Fruit fly (Drosophila melanogaster) whole organism, embryonic: Measurements from ENCODE around the gene CG12609.
A peak's percentile ranks its signal among the peaks of the same experiment; 100 is the strongest.

Experiments
- ATbp ChIP-seq: fragments of 200-800 bp; sonication (Bioruptor generic); optimal IDR thresholded peaks from 2 replicates; lab custom pipeline; 2017; ENCODE audit warnings: missing biosample characterization, mild to moderate bottlenecking, missing genetic modification characterization, missing genetic modification reagents
- Adf1 ChIP-seq: fragments of 200-800 bp; sonication (Bioruptor generic); IDR thresholded peaks from 2 replicates; pipeline ENCODE4 v1.3.6; 2022; ENCODE audit warnings: missing biosample characterization, missing genetic modification characterization
- CG12155 ChIP-seq: fragments of 200-800 bp; sonication (Bioruptor generic); optimal IDR thresholded peaks from 3 replicates; lab custom pipeline; 2016; ENCODE audit warnings: missing biosample characterization, missing genetic modification characterization
- CG12744 ChIP-seq: fragments of 200-800 bp; sonication (Bioruptor generic); optimal IDR thresholded peaks from 2 replicates; lab custom pipeline; 2016; ENCODE audit warnings: missing biosample characterization, missing genetic modification characterization
- CG12769 ChIP-seq: fragments of 200-800 bp; sonication (Bioruptor generic); optimal IDR thresholded peaks from 2 replicates; lab custom pipeline; 2019; ENCODE audit warnings: missing biosample characterization, mild to moderate bottlenecking, missing genetic modification characterization, moderate library complexity
- CG1529 ChIP-seq: fragments of 200-800 bp; sonication (Bioruptor generic); optimal IDR thresholded peaks from 3 replicates; lab custom pipeline; 2018; ENCODE audit warnings: missing biosample characterization, missing genetic modification characterization
- CG15514 ChIP-seq: fragments of 200-800 bp; sonication (Bioruptor generic); optimal IDR thresholded peaks from 3 replicates; lab custom pipeline; 2017; ENCODE audit warnings: missing biosample characterization, missing genetic modification characterization, mild to moderate bottlenecking, moderate library complexity, missing genetic modification reagents
- CG16815 ChIP-seq: fragments of 200-800 bp; sonication (Bioruptor generic); optimal IDR thresholded peaks from 3 replicates; lab custom pipeline; 2017; ENCODE audit warnings: missing biosample characterization, mild to moderate bottlenecking, missing genetic modification characterization
- CG17385 ChIP-seq: fragments of 200-800 bp; sonication (Bioruptor generic); optimal IDR thresholded peaks from 3 replicates; lab custom pipeline; 2018; ENCODE audit warnings: missing biosample characterization, mild to moderate bottlenecking, missing genetic modification characterization
- CG17912 ChIP-seq: fragments of 200-800 bp; sonication (Bioruptor generic); optimal IDR thresholded peaks from 2 replicates; lab custom pipeline; 2018; ENCODE audit warnings: missing biosample characterization, mild to moderate bottlenecking, missing genetic modification characterization
- CG2875 ChIP-seq: fragments of 200-800 bp; sonication (Bioruptor generic); optimal IDR thresholded peaks from 2 replicates; lab custom pipeline; 2017; ENCODE audit warnings: missing biosample characterization, mild to moderate bottlenecking, missing genetic modification characterization, missing genetic modification reagents
- CG3065 ChIP-seq: fragments of 200-800 bp; sonication (Bioruptor generic); optimal IDR thresholded peaks from 2 replicates; lab custom pipeline; 2016; ENCODE audit warnings: missing biosample characterization, missing genetic modification characterization
- CG4730 ChIP-seq: fragments of 200-800 bp; sonication (Bioruptor generic); IDR thresholded peaks from 2 replicates; pipeline ENCODE4 v1.3.6; 2022; ENCODE audit warnings: missing biosample characterization, missing genetic modification characterization
- CG5953 ChIP-seq: fragments of 200-800 bp; sonication (Bioruptor generic); IDR thresholded peaks from 2 replicates; pipeline ENCODE4 v1.3.6; 2022; ENCODE audit warnings: missing biosample characterization, missing genetic modification characterization
- CG7987 ChIP-seq: fragments of 200-800 bp; sonication (Bioruptor generic); optimal IDR thresholded peaks from 2 replicates; lab custom pipeline; 2018; ENCODE audit warnings: missing biosample characterization, mild to moderate bottlenecking, missing genetic modification characterization, moderate library complexity
- CG9727 ChIP-seq: fragments of 200-800 bp; sonication (Bioruptor generic); optimal IDR thresholded peaks from 3 replicates; lab custom pipeline; 2017; ENCODE audit warnings: missing biosample characterization, mild to moderate bottlenecking, missing genetic modification characterization
- CTCF ChIP-seq: fragments of 200-800 bp; sonication (Bioruptor generic); optimal IDR thresholded peaks from 2 replicates; lab custom pipeline; 2017; ENCODE audit warnings: missing biosample characterization, mild to moderate bottlenecking, missing genetic modification characterization, moderate library complexity
- CkIIα-i1 ChIP-seq: fragments of 200-800 bp; sonication (Bioruptor generic); IDR thresholded peaks from 2 replicates; pipeline ENCODE4 v1.3.6; 2022; ENCODE audit warnings: missing biosample characterization, missing genetic modification characterization
- D19B ChIP-seq: fragments of 200-800 bp; sonication (Bioruptor generic); optimal IDR thresholded peaks from 2 replicates; lab custom pipeline; 2017; ENCODE audit warnings: missing biosample characterization, mild to moderate bottlenecking, missing genetic modification characterization
- Deaf1 ChIP-seq: fragments of 200-800 bp; optimal IDR thresholded peaks from 3 replicates; lab custom pipeline; 2019; ENCODE audit warnings: missing biosample characterization, mild to moderate bottlenecking, missing genetic modification characterization, moderate library complexity
- Dp ChIP-seq: fragments of 200-800 bp; sonication (Bioruptor generic); optimal IDR thresholded peaks from 2 replicates; lab custom pipeline; 2018; ENCODE audit warnings: missing biosample characterization, mild to moderate bottlenecking, missing genetic modification characterization, moderate library complexity
- Hand ChIP-seq: fragments of 200-800 bp; sonication (Bioruptor generic); optimal IDR thresholded peaks from 2 replicates; lab custom pipeline; 2017; ENCODE audit warnings: mild to moderate bottlenecking, missing biosample characterization, missing genetic modification reagents, missing genetic modification characterization
- Lpt ChIP-seq: fragments of >200 bp; optimal IDR thresholded peaks from 2 replicates; lab custom pipeline; 2018; ENCODE audit warnings: missing biosample characterization, missing genetic modification characterization
- Med ChIP-seq: fragments of 200-800 bp; sonication (Bioruptor generic); peaks from one replicate; lab custom pipeline; 2016; ENCODE audit warnings: missing biosample characterization, missing genetic modification characterization, mild to moderate bottlenecking, inconsistent platforms, moderate library complexity
- Meics ChIP-seq: fragments of 200-800 bp; sonication (Bioruptor generic); optimal IDR thresholded peaks from 2 replicates; lab custom pipeline; 2017; ENCODE audit warnings: missing biosample characterization, mild to moderate bottlenecking, missing genetic modification characterization
- Sox102F ChIP-seq: fragments of 200-800 bp; sonication (Bioruptor generic); optimal IDR thresholded peaks from 2 replicates; lab custom pipeline; 2018; ENCODE audit warnings: missing biosample characterization, mild to moderate bottlenecking, missing genetic modification characterization, moderate library complexity
- ase ChIP-seq: fragments of 200-800 bp; sonication (Bioruptor generic); IDR thresholded peaks from 3 replicates; pipeline ENCODE4 v1.3.6; 2022; ENCODE audit warnings: missing biosample characterization, missing genetic modification characterization
- ci ChIP-seq: fragments of 200-800 bp; sonication (Bioruptor generic); IDR thresholded peaks from 3 replicates; pipeline ENCODE4 v1.3.6; 2022; ENCODE audit warnings: missing biosample characterization, missing genetic modification characterization
- da ChIP-seq: fragments of 200-800 bp; sonication (Bioruptor generic); optimal IDR thresholded peaks from 2 replicates; lab custom pipeline; 2016; ENCODE audit warnings: missing biosample characterization, missing genetic modification characterization
- dmrt99B ChIP-seq: fragments of 200-800 bp; sonication (Bioruptor generic); optimal IDR thresholded peaks from 2 replicates; lab custom pipeline; 2018; ENCODE audit warnings: missing biosample characterization, mild to moderate bottlenecking, missing genetic modification characterization, moderate library complexity
- ham ChIP-seq: fragments of 200-800 bp; sonication (Bioruptor generic); IDR thresholded peaks from 2 replicates; pipeline ENCODE4 v1.3.6; 2022; ENCODE audit warnings: missing biosample characterization, missing genetic modification characterization
- lab ChIP-seq: fragments of 200-800 bp; sonication (Bioruptor generic); optimal IDR thresholded peaks from 3 replicates; lab custom pipeline; 2017; ENCODE audit warnings: missing biosample characterization, missing genetic modification characterization, mild to moderate bottlenecking, moderate library complexity, missing genetic modification reagents
- mirr ChIP-seq: fragments of 200-800 bp; sonication (Bioruptor generic); optimal IDR thresholded peaks from 3 replicates; lab custom pipeline; 2018; ENCODE audit warnings: missing biosample characterization, mild to moderate bottlenecking, missing genetic modification characterization
- salm ChIP-seq: fragments of 200-800 bp; sonication (Bioruptor generic); optimal IDR thresholded peaks from 2 replicates; lab custom pipeline; 2018; ENCODE audit warnings: missing biosample characterization, mild to moderate bottlenecking, missing genetic modification characterization
- sens-2 ChIP-seq: fragments of 200-800 bp; sonication (Bioruptor generic); IDR thresholded peaks from 2 replicates; pipeline ENCODE4 v1.3.6; 2022; ENCODE audit warnings: missing biosample characterization, missing genetic modification characterization
- seq ChIP-seq: fragments of 200-800 bp; sonication (Bioruptor generic); IDR thresholded peaks from 2 replicates; pipeline ENCODE4 v1.3.6; 2022; ENCODE audit warnings: missing biosample characterization, missing genetic modification characterization
- ssp ChIP-seq: fragments of 200-800 bp; sonication (Bioruptor generic); IDR thresholded peaks from 2 replicates; pipeline ENCODE4 v1.3.6; 2022; ENCODE audit warnings: missing biosample characterization, missing genetic modification characterization
- ttk ChIP-seq: fragments of 200-800 bp; sonication (Bioruptor generic); IDR thresholded peaks from 2 replicates; pipeline ENCODE4 v2.1.2; 2022; ENCODE audit warnings: missing biosample characterization, missing genetic modification characterization
- wek ChIP-seq: fragments of 200-800 bp; sonication (Bioruptor generic); optimal IDR thresholded peaks from 3 replicates; lab custom pipeline; 2018; ENCODE audit warnings: missing biosample characterization, mild to moderate bottlenecking, missing genetic modification characterization, moderate library complexity

CG12609 gene

DNA sequence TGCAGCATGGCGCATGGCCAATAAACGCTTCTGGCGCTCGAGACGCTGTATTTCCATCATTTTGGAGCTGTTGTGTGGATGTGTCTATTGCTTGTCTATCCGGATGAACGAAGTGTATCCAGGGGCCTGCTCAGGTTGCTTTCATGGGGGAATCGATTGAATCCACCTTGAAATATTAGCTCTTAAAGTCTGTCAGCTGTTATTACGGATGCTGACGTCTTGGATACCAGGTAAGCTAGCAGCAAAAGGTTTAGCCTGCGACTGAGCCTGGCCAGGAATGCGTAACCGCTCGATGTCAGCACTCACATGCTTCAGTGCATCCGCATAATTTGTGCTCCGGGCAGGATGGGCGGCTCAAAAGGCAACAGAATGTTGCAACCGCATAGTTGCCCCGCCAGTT lies at the start of gene CG12609:
TSS of gene CG12609 (minus strand) at position 101 of the 400 bp plus-strand sequence.
- no peak for TF ChIP-seq Sox102F
- TF ChIP-seq Meics = no peak
- no peak for TF ChIP-seq Dp (GFP tag; lab: Kevin White, UChicago)
- TF ChIP-seq CG12155 (GFP tag; lab: Kevin White, UChicago) = no peak
- no peak for TF ChIP-seq lab
- TF ChIP-seq ssp (GFP tag; lab: Robert Waterston, UW) = no peak

DNA sequence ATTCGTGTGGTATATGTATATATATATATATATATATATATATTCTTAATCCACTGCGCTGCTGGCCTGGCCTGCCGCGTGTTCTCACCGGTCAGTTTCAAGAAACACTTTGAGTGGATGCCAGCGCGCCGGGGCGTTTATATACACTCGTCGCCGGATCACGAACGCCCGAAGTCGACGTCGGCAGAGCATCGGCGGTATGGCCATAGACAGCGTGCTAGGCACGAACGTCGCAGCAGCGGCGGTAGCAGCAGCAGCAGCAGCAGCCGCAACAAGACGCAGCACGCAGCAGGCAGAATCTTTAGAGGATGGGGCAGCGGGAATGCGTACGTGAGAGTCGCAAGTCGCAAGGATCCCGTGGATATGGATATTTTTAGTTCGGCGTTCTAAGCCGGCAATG lies 49.5 kb upstream of the CG12609 start, which contains the start of gene bnb:
TSS of gene bnb (minus strand) at position 121 of the 400 bp plus-strand sequence.
- TF ChIP-seq sens-2 (GFP tag; lab: Robert Waterston, UW) (no peak), da (GFP tag; lab: Kevin White, UChicago) (no peak), Deaf1 (tag; lab: Kevin White, UChicago) (peak; percentile 89), CG12744 (no peak), CG17912 (GFP tag; lab: Kevin White, UChicago) (no peak), wek (GFP tag; lab: Kevin White, UChicago) (no peak), Med (peak; percentile 26), CG4730 (GFP tag; lab: Robert Waterston, UW) (no peak), Adf1 (peak; percentile 79), CG15514 (GFP tag; lab: Kevin White, UChicago) (no peak), CG9727 (GFP tag; lab: Kevin White, UChicago) (no peak), dmrt99B (tag; lab: Kevin White, UChicago) (no peak), ham (GFP tag; lab: Robert Waterston, UW) (no peak), ase (no peak), CG5953 (no peak), ATbp (GFP tag; lab: Kevin White, UChicago) (no peak), CG3065 (no peak), seq (GFP tag; lab: Robert Waterston, UW) (no peak)

DNA sequence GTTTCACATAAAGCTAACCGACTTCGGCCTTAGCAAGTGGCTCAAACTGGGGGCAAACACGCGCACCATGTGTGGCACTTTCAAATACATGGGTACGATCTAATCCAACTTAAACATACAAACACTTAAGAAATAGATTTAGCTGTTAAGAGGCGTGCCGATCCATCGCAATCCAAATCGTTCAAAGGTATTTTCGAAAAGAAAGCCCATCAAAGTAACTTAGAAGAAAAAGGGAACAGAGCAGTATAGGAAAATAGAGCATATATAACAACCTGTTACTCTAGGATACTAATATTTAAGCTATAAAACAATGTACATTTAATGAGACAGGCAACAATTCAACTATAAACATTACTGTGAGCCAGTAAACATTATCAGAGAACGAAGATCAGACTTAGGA lies 43.3 kb upstream of the CG12609 start, which contains the start of gene Atg101:
TSS of gene Atg101 (plus strand) at position 301 of the 400 bp plus-strand sequence.
- TF ChIP-seq Hand (GFP tag; lab: Kevin White, UChicago) (no peak), CG2875 (GFP tag; lab: Kevin White, UChicago) (no peak), CG7987 (GFP tag; lab: Kevin White, UChicago) (no peak), ttk (no peak), CG17385 (no peak), CTCF (GFP tag; lab: Kevin White, UChicago) (no peak), mirr (GFP tag; lab: Kevin White, UChicago) (no peak), CG12769 (tag; lab: Kevin White, UChicago) (no peak), ci (GFP tag; lab: Robert Waterston, UW) (no peak), CG16815 (GFP tag; lab: Kevin White, UChicago) (no peak), salm (tag; lab: Kevin White, UChicago) (no peak), CkIIα-i1 (GFP tag; lab: Robert Waterston, UW) (no peak), Lpt (no peak), D19B (GFP tag; lab: Kevin White, UChicago) (no peak), CG1529 (GFP tag; lab: Kevin White, UChicago) (no peak)
